Fruit fly (Drosophila melanogaster): ENCODE measurements around the gene qua.

The qua gene

DNA sequence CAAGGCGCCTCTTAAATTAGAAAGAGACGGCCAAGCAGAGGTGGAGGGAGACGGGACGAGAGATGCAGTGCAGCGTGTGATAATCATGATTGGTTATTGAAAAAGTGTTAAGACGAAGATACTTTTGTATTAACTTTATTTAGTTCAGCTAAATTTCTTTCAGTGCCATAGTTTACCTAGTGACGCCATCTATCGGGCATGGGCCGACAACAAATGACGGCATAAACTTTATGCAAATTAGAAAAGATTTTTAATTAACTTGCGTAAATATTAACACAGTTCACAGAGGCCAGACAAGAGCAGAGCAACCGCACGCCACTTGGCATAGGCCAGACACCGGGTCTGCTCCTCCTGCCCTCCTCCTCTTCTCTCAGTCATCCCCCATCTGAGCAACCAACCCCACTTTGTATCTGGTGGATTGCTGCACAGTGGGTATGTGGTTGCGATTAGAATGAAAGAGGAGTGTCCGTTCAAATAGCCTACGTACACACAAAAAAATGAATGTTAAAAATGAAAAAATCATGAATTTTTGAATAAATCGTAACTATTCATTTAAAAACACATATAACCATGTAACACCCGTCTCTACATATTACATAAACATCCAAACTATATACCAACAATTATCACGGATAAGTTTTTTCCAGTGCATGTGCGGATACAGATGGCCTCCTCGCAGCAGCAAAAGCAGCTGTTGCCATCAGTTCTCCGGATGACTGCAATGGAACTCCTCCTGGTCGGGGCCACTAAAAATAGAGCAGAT, 30.9 kb downstream of the qua start (continued):
- TF ChIP-seq Rx (GFP tag; IDR thresholded peaks at IDR 0.05) (peak; percentile 69), CG9876 (GFP tag; optimal IDR thresholded peaks at IDR 0.05) (peak; percentile 74), gfzf (GFP tag; optimal IDR thresholded peaks at IDR 0.05) (no peak), sug (tag; optimal IDR thresholded peaks at IDR 0.05) (no peak), CG4730 (GFP tag; IDR thresholded peaks at IDR 0.05) (peak; percentile 30; the same call in 1 of the 2 replicates), CG17612 (GFP tag; IDR thresholded peaks at IDR 0.05) (no peak), maf-S (GFP tag; optimal IDR thresholded peaks at IDR 0.05) (peak; percentile 56), chm (GFP tag; IDR thresholded peaks at IDR 0.05) (no peak), sisA (GFP tag; IDR thresholded peaks at IDR 0.05) (peak; percentile 80), CHES-1-like (GFP tag; optimal IDR thresholded peaks at IDR 0.05) (peak; percentile 62), wor (GFP tag; IDR thresholded peaks at IDR 0.05) (peak; percentile 78), D19B (GFP tag; optimal IDR thresholded peaks at IDR 0.05) (peak; percentile 38), cato (GFP tag; optimal IDR thresholded peaks at IDR 0.05; ENCODE audit: borderline replicate concordance) (peak; percentile 70), CG9437 (GFP tag; optimal IDR thresholded peaks at IDR 0.05) (peak; percentile 71), CG13775 (GFP tag; optimal IDR thresholded peaks at IDR 0.05) (peak; percentile 73), CG5953 (GFP tag; IDR thresholded peaks at IDR 0.05) (peak; percentile 73; the same call in 1 of the 2 replicates), schlank (tag; optimal IDR thresholded peaks at IDR 0.05) (no peak), C15 (GFP tag; IDR thresholded peaks at IDR 0.05) (0 out of 3 replicates have a peak, but pooled peaks have one; percentile 43), p53 (GFP tag; optimal IDR thresholded peaks at IDR 0.05) (peak; percentile 71), unc-4 (GFP tag; IDR thresholded peaks at IDR 0.05; ENCODE audit: partially characterized antibody) (no peak), zfh1 (GFP tag; IDR thresholded peaks at IDR 0.05) (peak; percentile 82), CG11247 (GFP tag; IDR thresholded peaks at IDR 0.05) (peak; percentile 47; the same call in 1 of the 2 replicates), Stat92E (GFP tag; optimal IDR thresholded peaks at IDR 0.05) (no peak), NFAT (GFP tag; IDR thresholded peaks at IDR 0.05) (peak; percentile 28; the same call in 1 of the 2 replicates), zf30C (GFP tag; optimal IDR thresholded peaks at IDR 0.05) (peak; percentile 55), bigmax (GFP tag; optimal IDR thresholded peaks at IDR 0.05) (no peak), pzg (GFP tag; optimal IDR thresholded peaks at IDR 0.05) (no peak), GATAe (GFP tag; conservative IDR thresholded peaks at IDR 0.05) (no peak), Xrp1 (GFP tag; IDR thresholded peaks at IDR 0.05) (peak; percentile 88), CG8944 (GFP tag; optimal IDR thresholded peaks at IDR 0.05) (peak; percentile 77), CG18619 (GFP tag; optimal IDR thresholded peaks at IDR 0.05) (peak; percentile 70), CG2199 (GFP tag; IDR thresholded peaks at IDR 0.05) (0 out of 3 replicates have a peak, but pooled peaks have one; percentile 49), Sry-δ (GFP tag; optimal IDR thresholded peaks at IDR 0.05) (peak; percentile 47), BtbVII (GFP tag; optimal IDR thresholded peaks at IDR 0.05) (peak; percentile 65), tx (GFP tag; optimal IDR thresholded peaks at IDR 0.05) (peak; percentile 78), CG31365 (tag; optimal IDR thresholded peaks at IDR 0.05) (peak; percentile 17), CG12659 (GFP tag; optimal IDR thresholded peaks at IDR 0.05) (peak; percentile 72), wdn (GFP tag; IDR thresholded peaks at IDR 0.05) (peak; percentile 67), yki (optimal IDR thresholded peaks at IDR 0.05) (no peak), tgo (GFP tag; IDR thresholded peaks at IDR 0.05) (peak; percentile 80), Tbp (GFP tag; optimal IDR thresholded peaks at IDR 0.05) (no peak), pb (GFP tag; optimal IDR thresholded peaks at IDR 0.05) (peak; percentile 75), CG11093 (GFP tag; IDR thresholded peaks at IDR 0.05) (peak; percentile 59; the same call in 2 of the 3 replicates), CG13123 (GFP tag; optimal IDR thresholded peaks at IDR 0.05) (peak; percentile 47), trem (tag; optimal IDR thresholded peaks at IDR 0.05) (peak; percentile 62), CG13296 (GFP tag; optimal IDR thresholded peaks at IDR 0.05) (peak; percentile 59), bowl (GFP tag; IDR thresholded peaks at IDR 0.05) (peak; percentile 66; the same call in 1 of the 2 replicates), CG5245 (GFP tag; optimal IDR thresholded peaks at IDR 0.05) (peak; percentile 68), Eip74EF (GFP tag; optimal IDR thresholded peaks at IDR 0.05) (peak in 1 of 2 experiments; percentile 79), CG11696 (GFP tag; IDR thresholded peaks at IDR 0.05) (peak; percentile 57)
